Fruit fly (Drosophila melanogaster): ENCODE data around the gene gnu.
A peak's percentile ranks its signal among the peaks of the same experiment; 100 is the strongest.

Gene gnu

DNA sequence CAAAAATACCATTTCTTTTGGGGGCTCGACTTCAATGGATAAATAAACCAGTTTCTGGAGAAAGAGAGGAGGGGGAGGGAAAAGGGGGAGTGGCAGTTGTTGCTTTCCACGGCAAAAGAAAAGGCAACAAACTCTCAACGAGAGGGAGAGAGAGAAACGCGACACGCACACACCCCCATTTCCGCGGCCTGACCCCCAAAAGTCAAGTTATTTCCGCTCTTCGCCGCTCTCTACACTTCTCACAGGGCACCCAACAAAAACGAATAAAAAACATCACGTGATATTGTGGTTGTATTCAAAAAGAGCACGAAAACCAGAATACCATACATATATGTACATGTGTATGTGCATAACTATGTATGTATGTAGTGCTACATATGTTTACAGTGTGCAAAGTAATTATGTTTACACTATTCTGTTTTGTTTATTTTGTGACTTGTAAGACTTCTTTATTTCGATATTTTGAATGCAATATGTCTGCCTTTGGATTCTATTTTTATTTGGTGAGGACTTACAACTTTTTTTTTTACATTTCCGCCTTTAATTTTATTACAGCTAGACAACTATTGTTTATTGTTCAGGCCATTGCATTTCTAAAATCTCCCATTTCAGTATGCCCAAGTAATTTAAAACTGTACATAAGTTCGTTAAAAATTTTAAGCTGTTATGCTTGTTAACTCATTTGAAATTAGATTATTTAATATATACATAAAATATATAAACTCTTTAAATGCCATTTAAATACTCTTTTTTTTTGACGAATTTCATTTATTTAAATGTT is 21.9 kb downstream of the gnu start (continued):
- TF ChIP-seq CG6175 (GFP tag; IDR thresholded peaks at IDR 0.05) (no peak), CG33213 (GFP tag; optimal IDR thresholded peaks at IDR 0.05) (no peak), mld (GFP tag; IDR thresholded peaks at IDR 0.05; ENCODE audit: partially characterized antibody) (no peak), zen2 (GFP tag; IDR thresholded peaks at IDR 0.05; ENCODE audit: partially characterized antibody) (no peak; the same call in 2 of the 3 replicates), btn (GFP tag; optimal IDR thresholded peaks at IDR 0.05) (no peak), Xrp1 (GFP tag; IDR thresholded peaks at IDR 0.05) (peak; percentile 73), tin (GFP tag; optimal IDR thresholded peaks at IDR 0.05) (peak; percentile 50), CG6765 (GFP tag; optimal IDR thresholded peaks at IDR 0.05) (peak; percentile 59), Side (GFP tag; optimal IDR thresholded peaks at IDR 0.05) (peak; percentile 86), eve (GFP tag; optimal IDR thresholded peaks at IDR 0.05) (peak in 1 of 2 experiments; percentile 85), CG2116 (GFP tag; optimal IDR thresholded peaks at IDR 0.05) (peak; percentile 12), vfl (GFP tag; optimal IDR thresholded peaks at IDR 0.05) (no peak), p53 (GFP tag; optimal IDR thresholded peaks at IDR 0.05) (no peak), CG10274 (GFP tag; optimal IDR thresholded peaks at IDR 0.05) (no peak), CG4707 (GFP tag; optimal IDR thresholded peaks at IDR 0.05) (peak; percentile 61), stc (GFP tag; IDR thresholded peaks at IDR 0.05) (peak; percentile 57; the same call in 1 of the 2 replicates), CG9932 (GFP tag; IDR thresholded peaks at IDR 0.05) (0 out of 2 replicates have a peak, but pooled peaks have one; percentile 13), CG11093 (GFP tag; IDR thresholded peaks at IDR 0.05) (0 out of 3 replicates have a peak, but pooled peaks have one; percentile 29), Dref (GFP tag; IDR thresholded peaks at IDR 0.05) (no peak), dysf (GFP tag; IDR thresholded peaks at IDR 0.05) (peak; percentile 77), ranshi (GFP tag; IDR thresholded peaks at IDR 0.05) (no peak), CG11723 (GFP tag; optimal IDR thresholded peaks at IDR 0.05) (peak; percentile 21), lilli (GFP tag; optimal IDR thresholded peaks at IDR 0.05) (peak; percentile 8), Opbp (GFP tag; IDR thresholded peaks at IDR 0.05; ENCODE audit: partially characterized antibody) (no peak), Adf1 (GFP tag; IDR thresholded peaks at IDR 0.05) (no peak; the same call in 1 of the 2 replicates), pum (GFP tag; optimal IDR thresholded peaks at IDR 0.05) (peak; percentile 46), CG3726 (GFP tag; IDR thresholded peaks at IDR 0.05) (no peak), Med (GFP tag) (peak; percentile 80), fd96Cb (tag; optimal IDR thresholded peaks at IDR 0.05) (peak; percentile 81), Six4 (GFP tag; optimal IDR thresholded peaks at IDR 0.05) (peak; percentile 21), mam (GFP tag; optimal IDR thresholded peaks at IDR 0.05) (peak; percentile 51), Asciz (GFP tag; optimal IDR thresholded peaks at IDR 0.05) (peak; percentile 71), CG15269 (tag; optimal IDR thresholded peaks at IDR 0.05) (peak; percentile 76), CG14710 (tag; optimal IDR thresholded peaks at IDR 0.05) (peak; percentile 76), wek (GFP tag; optimal IDR thresholded peaks at IDR 0.05) (peak; percentile 79), Ssrp (tag; optimal IDR thresholded peaks at IDR 0.05) (peak; percentile 80), lmd (GFP tag; IDR thresholded peaks at IDR 0.05) (peak; percentile 46; the same call in 1 of the 2 replicates), CG7556 (GFP tag; optimal IDR thresholded peaks at IDR 0.05) (peak; percentile 79), so (GFP tag; IDR thresholded peaks at IDR 0.05) (peak; percentile 50; the same call in 1 of the 3 replicates), E2f2 (GFP tag; IDR thresholded peaks at IDR 0.05) (no peak; the same call in 1 of the 2 replicates), tap (tag; optimal IDR thresholded peaks at IDR 0.05) (no peak), Dek (tag; optimal IDR thresholded peaks at IDR 0.05) (peak; percentile 26), CG12769 (tag; optimal IDR thresholded peaks at IDR 0.05) (peak; percentile 81), kni (GFP tag; optimal IDR thresholded peaks at IDR 0.05) (peak; percentile 100), kay (GFP tag; optimal IDR thresholded peaks at IDR 0.05) (peak; percentile 13), CG11085 (GFP tag; IDR thresholded peaks at IDR 0.05) (no peak), shn (GFP tag; optimal IDR thresholded peaks at IDR 0.05) (peak; percentile 24), CG6683 (GFP tag; optimal IDR thresholded peaks at IDR 0.05) (peak; percentile 72), NK7.1 (GFP tag; optimal IDR thresholded peaks at IDR 0.05) (no peak)

Data from whole organism, embryonic.